Fruit fly (Drosophila melanogaster) whole organism, embryonic: Measurements from ENCODE around the gene CG3655.
A peak's percentile ranks its signal among the peaks of the same experiment; 100 is the strongest.

Experiments used
- Ada2b ChIP-seq: fragments of 200-800 bp; sonication (Bioruptor generic); IDR thresholded peaks from 2 replicates; pipeline ENCODE4 v1.3.6; 2022; ENCODE audit warnings: missing biosample characterization, missing genetic modification characterization
- CG10274 ChIP-seq: fragments of 200-800 bp; sonication (Bioruptor generic); optimal IDR thresholded peaks from 3 replicates; lab custom pipeline; 2017; ENCODE audit warnings: missing biosample characterization, mild to moderate bottlenecking, missing genetic modification characterization
- CG10543 ChIP-seq: fragments of 200-800 bp; sonication (Bioruptor generic); optimal IDR thresholded peaks from 3 replicates; lab custom pipeline; 2017; ENCODE audit warnings: missing biosample characterization, mild to moderate bottlenecking, missing genetic modification characterization, moderate library complexity
- CG12104 ChIP-seq: fragments of 200-800 bp; sonication (Bioruptor generic); optimal IDR thresholded peaks from 3 replicates; lab custom pipeline; 2016; ENCODE audit warnings: missing biosample characterization, missing genetic modification characterization
- CG12155 ChIP-seq: fragments of 200-800 bp; sonication (Bioruptor generic); optimal IDR thresholded peaks from 3 replicates; lab custom pipeline; 2016; ENCODE audit warnings: missing biosample characterization, missing genetic modification characterization
- CG13123 ChIP-seq: fragments of 200-800 bp; sonication (Bioruptor generic); optimal IDR thresholded peaks from 2 replicates; lab custom pipeline; 2016; ENCODE audit warnings: missing biosample characterization, missing genetic modification characterization
- CG13424 ChIP-seq: fragments of 200-800 bp; sonication (Bioruptor generic); optimal IDR thresholded peaks from 2 replicates; lab custom pipeline; 2019; ENCODE audit warnings: missing biosample characterization, mild to moderate bottlenecking, missing genetic modification characterization, moderate library complexity
- CG13624 ChIP-seq: fragments of 200-800 bp; sonication (Bioruptor generic); optimal IDR thresholded peaks from 2 replicates; lab custom pipeline; 2016; ENCODE audit warnings: missing biosample characterization, missing genetic modification characterization
- CG14050 ChIP-seq: fragments of 200-800 bp; sonication (Bioruptor generic); IDR thresholded peaks from 3 replicates; pipeline ENCODE4 v1.3.6; 2022; ENCODE audit warnings: missing biosample characterization, missing genetic modification characterization
- CG17385 ChIP-seq: fragments of 200-800 bp; sonication (Bioruptor generic); optimal IDR thresholded peaks from 3 replicates; lab custom pipeline; 2018; ENCODE audit warnings: missing biosample characterization, mild to moderate bottlenecking, missing genetic modification characterization
- CG18599 ChIP-seq: fragments of 200-800 bp; sonication (Bioruptor generic); optimal IDR thresholded peaks from 3 replicates; lab custom pipeline; 2017; ENCODE audit warnings: missing biosample characterization, missing genetic modification characterization, mild to moderate bottlenecking, moderate library complexity, missing genetic modification reagents
- CG2120 ChIP-seq: fragments of 200-800 bp; sonication (Bioruptor generic); optimal IDR thresholded peaks from 3 replicates; lab custom pipeline; 2016; ENCODE audit warnings: missing biosample characterization, missing genetic modification characterization
- CG30403 ChIP-seq: fragments of 200-800 bp; sonication (Bioruptor generic); optimal IDR thresholded peaks from 3 replicates; lab custom pipeline; 2016; ENCODE audit warnings: missing biosample characterization, missing genetic modification characterization
- CG3847 ChIP-seq: fragments of 200-800 bp; sonication (Bioruptor generic); IDR thresholded peaks from 2 replicates; pipeline ENCODE4 v1.3.6; 2022; ENCODE audit warnings: missing biosample characterization, missing genetic modification characterization
- CG4328 ChIP-seq: fragments of 200-800 bp; sonication (Bioruptor generic); optimal IDR thresholded peaks from 3 replicates; lab custom pipeline; 2017; ENCODE audit warnings: missing biosample characterization, missing genetic modification reagents, missing genetic modification characterization
- CG4617 ChIP-seq: fragments of 200-800 bp; sonication (Bioruptor generic); optimal IDR thresholded peaks from 3 replicates; lab custom pipeline; 2016; ENCODE audit warnings: missing biosample characterization, missing genetic modification characterization, borderline replicate concordance
- CG6854 ChIP-seq: fragments of 200-800 bp; sonication (Bioruptor generic); optimal IDR thresholded peaks from 3 replicates; lab custom pipeline; 2017; ENCODE audit warnings: missing biosample characterization, mild to moderate bottlenecking, missing genetic modification characterization
- CG7357 ChIP-seq: fragments of 200-800 bp; sonication (Bioruptor generic); IDR thresholded peaks from 3 replicates; pipeline ENCODE4 v1.3.6; 2022; ENCODE audit warnings: missing biosample characterization, missing genetic modification characterization
- CG7839 ChIP-seq: fragments of 200-800 bp; sonication (Bioruptor generic); optimal IDR thresholded peaks from 3 replicates; lab custom pipeline; 2018; ENCODE audit warnings: missing biosample characterization, mild to moderate bottlenecking, missing genetic modification characterization, moderate library complexity
- CG8924 ChIP-seq: fragments of 200-800 bp; optimal IDR thresholded peaks from 3 replicates; lab custom pipeline; 2019; ENCODE audit warnings: missing biosample characterization, mild to moderate bottlenecking, missing genetic modification characterization, moderate library complexity
- CG9437 ChIP-seq: fragments of 200-800 bp; sonication (Bioruptor generic); optimal IDR thresholded peaks from 2 replicates; lab custom pipeline; 2018; ENCODE audit warnings: missing biosample characterization, mild to moderate bottlenecking, missing genetic modification characterization
- D19B ChIP-seq: fragments of 200-800 bp; sonication (Bioruptor generic); optimal IDR thresholded peaks from 2 replicates; lab custom pipeline; 2017; ENCODE audit warnings: missing biosample characterization, mild to moderate bottlenecking, missing genetic modification characterization
- Dip3 ChIP-seq: fragments of 200-800 bp; sonication (Bioruptor generic); optimal IDR thresholded peaks from 3 replicates; lab custom pipeline; 2016; ENCODE audit warnings: missing biosample characterization, missing genetic modification characterization
- Gsc ChIP-seq: fragments of 200-800 bp; sonication (Bioruptor generic); IDR thresholded peaks from 2 replicates; pipeline ENCODE4 v1.3.6; 2022; ENCODE audit warnings: missing biosample characterization, missing genetic modification characterization
- HHEX ChIP-seq: fragments of 200-800 bp; sonication (Bioruptor generic); optimal IDR thresholded peaks from 3 replicates; lab custom pipeline; 2017; ENCODE audit warnings: missing biosample characterization, mild to moderate bottlenecking, missing genetic modification characterization, missing genetic modification reagents
- Hmr ChIP-seq: fragments of 200-800 bp; sonication (Bioruptor generic); optimal IDR thresholded peaks from 3 replicates; lab custom pipeline; 2017; ENCODE audit warnings: mild to moderate bottlenecking, missing biosample characterization, missing genetic modification reagents, missing genetic modification characterization
- Hr3 ChIP-seq: fragments of 200-800 bp; sonication (Bioruptor generic); optimal IDR thresholded peaks from 3 replicates; lab custom pipeline; 2016; ENCODE audit warnings: missing biosample characterization, missing genetic modification characterization
- Max ChIP-seq: fragments of 200-800 bp; sonication (Bioruptor generic); optimal IDR thresholded peaks from 2 replicates; lab custom pipeline; 2016; ENCODE audit warnings: missing biosample characterization, mild to moderate bottlenecking, missing genetic modification characterization
- Nf-YC ChIP-seq: fragments of 200-800 bp; optimal IDR thresholded peaks from 3 replicates; lab custom pipeline; 2019; ENCODE audit warnings: missing biosample characterization, mild to moderate bottlenecking, missing genetic modification characterization, moderate library complexity
- NfI ChIP-seq: fragments of 200-800 bp; sonication (Bioruptor generic); optimal IDR thresholded peaks from 3 replicates; lab custom pipeline; 2018; ENCODE audit warnings: missing biosample characterization, mild to moderate bottlenecking, missing genetic modification characterization, moderate library complexity
- Oli ChIP-seq: fragments of 200-800 bp; sonication (Bioruptor generic); optimal IDR thresholded peaks from 2 replicates; lab custom pipeline; 2018; ENCODE audit warnings: missing biosample characterization, mild to moderate bottlenecking, missing genetic modification characterization, moderate library complexity
- Rfx ChIP-seq: fragments of 200-800 bp; sonication (Bioruptor generic); IDR thresholded peaks from 2 replicates; pipeline ENCODE4 v1.3.6; 2022; ENCODE audit warnings: missing biosample characterization, missing genetic modification characterization
- Sox100B ChIP-seq: fragments of 200-800 bp; sonication (Bioruptor generic); optimal IDR thresholded peaks from 3 replicates; lab custom pipeline; 2018; ENCODE audit warnings: missing biosample characterization, mild to moderate bottlenecking, missing genetic modification characterization
- Ssrp ChIP-seq: fragments of 200-800 bp; sonication (Bioruptor generic); optimal IDR thresholded peaks from 2 replicates; lab custom pipeline; 2018; ENCODE audit warnings: missing biosample characterization, mild to moderate bottlenecking, missing genetic modification characterization, moderate library complexity
- Trl ChIP-seq, 3 experiments: fragments of >200 bp in 2 of 3; fragments of 200-800 bp in 1 of 3; sonication (Bioruptor generic) in 1 of 3; optimal IDR thresholded peaks; 2 replicates in 1 of 3; 3 replicates in 2 of 3; lab custom pipeline; 2016 to 2017; ENCODE audit warnings: missing biosample characterization in 1 of 3, missing genetic modification characterization in 1 of 3
- az2 ChIP-seq: fragments of 200-800 bp; sonication (Bioruptor generic); optimal IDR thresholded peaks from 3 replicates; lab custom pipeline; 2016; ENCODE audit warnings: missing biosample characterization, missing genetic modification characterization
- bcd ChIP-seq: fragments of 200-800 bp; sonication (Bioruptor generic); optimal IDR thresholded peaks from 2 replicates; lab custom pipeline; 2017; ENCODE audit warnings: missing biosample characterization, mild to moderate bottlenecking, missing genetic modification characterization
- crol ChIP-seq: fragments of 200-800 bp; sonication (Bioruptor generic); IDR thresholded peaks from 2 replicates; pipeline ENCODE4 v1.3.6; 2022; ENCODE audit warnings: missing biosample characterization, missing genetic modification characterization
- dysf ChIP-seq: fragments of 200-800 bp; sonication (Bioruptor generic); IDR thresholded peaks from 3 replicates; pipeline ENCODE4 v1.3.6; 2022; ENCODE audit warnings: missing biosample characterization, missing genetic modification characterization
- grau ChIP-seq: fragments of 200-800 bp; optimal IDR thresholded peaks from 3 replicates; lab custom pipeline; 2019; ENCODE audit warnings: missing biosample characterization, mild to moderate bottlenecking, missing genetic modification characterization, moderate library complexity
- lilli ChIP-seq: fragments of 200-800 bp; sonication (Bioruptor generic); optimal IDR thresholded peaks from 3 replicates; lab custom pipeline; 2016; ENCODE audit warnings: missing biosample characterization, missing genetic modification characterization
- nau ChIP-seq: fragments of 200-800 bp; sonication (Bioruptor generic); optimal IDR thresholded peaks from 3 replicates; lab custom pipeline; 2017; ENCODE audit warnings: missing biosample characterization, mild to moderate bottlenecking, missing genetic modification characterization, missing genetic modification reagents
- nom ChIP-seq: fragments of 200-800 bp; sonication (Bioruptor generic); optimal IDR thresholded peaks from 2 replicates; lab custom pipeline; 2017; ENCODE audit warnings: missing biosample characterization, missing genetic modification characterization, mild to moderate bottlenecking, moderate library complexity, missing genetic modification reagents
- org-1 ChIP-seq: fragments of 200-800 bp; sonication (Bioruptor generic); optimal IDR thresholded peaks from 2 replicates; lab custom pipeline; 2017; ENCODE audit warnings: missing biosample characterization, missing genetic modification characterization
- pho ChIP-seq: fragments of 200-800 bp; sonication (Bioruptor generic); optimal IDR thresholded peaks from 2 replicates; lab custom pipeline; 2016; ENCODE audit warnings: missing biosample characterization, missing genetic modification characterization
- sc ChIP-seq, 3 experiments: fragments of >200 bp in 2 of 3; fragments of 200-800 bp in 1 of 3; sonication (Bioruptor generic) in 1 of 3; optimal IDR thresholded peaks; 2 replicates in 2 of 3; 3 replicates in 1 of 3; lab custom pipeline; 2017; ENCODE audit warnings: mild to moderate bottlenecking in 1 of 3, missing biosample characterization in 1 of 3, missing genetic modification characterization in 1 of 3, missing genetic modification reagents in 1 of 3
- sens ChIP-seq: fragments of 200-800 bp; sonication (Bioruptor generic); peaks from one replicate; lab custom pipeline; 2016; ENCODE audit warnings: missing biosample characterization, missing genetic modification characterization
- tio ChIP-seq: fragments of 200-800 bp; sonication (Bioruptor generic); optimal IDR thresholded peaks from 2 replicates; lab custom pipeline; 2017; ENCODE audit warnings: missing biosample characterization, missing genetic modification characterization, inconsistent platforms
- unc-4 ChIP-seq: fragments of 200-800 bp; sonication (Bioruptor generic); IDR thresholded peaks from 2 replicates; pipeline ENCODE4 v1.3.6; 2022; ENCODE audit warnings: missing biosample characterization, missing genetic modification characterization; ENCODE audit not compliant: partially characterized antibody

Gene CG3655

DNA sequence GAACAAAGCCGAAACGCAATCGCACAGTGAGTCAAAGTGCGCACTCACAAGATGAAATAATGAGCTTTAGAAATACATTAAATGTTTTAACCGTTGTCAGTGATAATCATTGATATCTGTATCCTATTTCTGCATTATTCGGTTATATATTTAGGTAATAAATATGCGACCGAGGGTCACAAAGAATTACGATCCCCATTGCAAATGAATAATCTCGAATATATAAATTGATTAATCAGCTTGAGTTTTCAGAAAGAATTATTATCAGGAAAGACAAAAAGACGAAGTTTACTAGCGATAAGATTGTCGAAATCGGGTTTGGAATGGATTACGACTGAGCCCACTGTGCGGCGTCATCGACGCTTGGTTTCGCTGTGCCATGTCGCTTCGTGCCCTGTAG, 36.3 kb upstream of the CG3655 start (continued):
- TF ChIP-seq CG10543 (peak; percentile 59), pho (GFP tag; lab: Kevin White, UChicago) (peak; percentile 4), crol (GFP tag; lab: Robert Waterston, UW) (no peak), Ssrp (tag; lab: Kevin White, UChicago) (peak; percentile 1), Trl (optimal IDR thresholded peaks at IDR 0.05; lab: Kevin White, UChicago) (no peak), Trl (GFP tag; optimal IDR thresholded peaks at IDR 0.05; lab: Kevin White, UChicago) (peak; percentile 21), CG6854 (peak; percentile 14), tio (GFP tag; lab: Kevin White, UChicago) (peak; percentile 30), CG3847 (GFP tag; lab: Robert Waterston, UW) (0 out of 2 replicates have a peak, but pooled peaks have one; percentile 25), D19B (GFP tag; lab: Kevin White, UChicago) (peak; percentile 37), Max (GFP tag; lab: Kevin White, UChicago) (peak; percentile 22), nom (GFP tag; lab: Kevin White, UChicago) (peak; percentile 36), Hr3 (GFP tag; lab: Kevin White, UChicago) (peak; percentile 28), CG2120 (GFP tag; lab: Kevin White, UChicago) (peak; percentile 68), CG7839 (tag; lab: Kevin White, UChicago) (peak; percentile 71), CG10274 (GFP tag; lab: Kevin White, UChicago) (peak; percentile 44), bcd (GFP tag; lab: Kevin White, UChicago) (peak; percentile 43), HHEX (GFP tag; lab: Kevin White, UChicago) (peak; percentile 56), grau (tag; lab: Kevin White, UChicago) (peak; percentile 68), CG8924 (tag; lab: Kevin White, UChicago) (peak; percentile 57), lilli (peak; percentile 54), Dip3 (peak; percentile 31), Oli (tag; lab: Kevin White, UChicago) (peak; percentile 66), Hmr (GFP tag; lab: Kevin White, UChicago) (peak; percentile 70), sens (GFP tag; lab: Kevin White, UChicago) (peak; percentile 93), CG4328 (GFP tag; lab: Kevin White, UChicago) (peak; percentile 47), Rfx (GFP tag; lab: Robert Waterston, UW) (peak; percentile 49), Nf-YC (tag; lab: Kevin White, UChicago) (peak; percentile 23), unc-4 (no peak), NfI (peak; percentile 47), CG12104 (peak; percentile 5), org-1 (GFP tag; lab: Kevin White, UChicago) (peak; percentile 49), CG17385 (GFP tag; lab: Kevin White, UChicago) (peak; percentile 51), az2 (GFP tag; lab: Kevin White, UChicago) (peak; percentile 2), Gsc (GFP tag; lab: Robert Waterston, UW) (no peak), CG14050 (GFP tag; lab: Robert Waterston, UW) (no peak), CG9437 (GFP tag; lab: Kevin White, UChicago) (peak; percentile 35), dysf (GFP tag; lab: Robert Waterston, UW) (peak; percentile 66; the same call in 2 of the 3 replicates), CG30403 (GFP tag; lab: Kevin White, UChicago) (peak; percentile 70), CG12155 (GFP tag; lab: Kevin White, UChicago) (peak; percentile 24), CG13424 (tag; lab: Kevin White, UChicago) (peak; percentile 59), CG18599 (GFP tag; lab: Kevin White, UChicago) (peak; percentile 79), CG13123 (GFP tag; lab: Kevin White, UChicago) (no peak), CG7357 (GFP tag; lab: Robert Waterston, UW) (no peak), sc (optimal IDR thresholded peaks at IDR 0.05; lab: Kevin White, UChicago) (no peak), sc (GFP tag; optimal IDR thresholded peaks at IDR 0.05; lab: Kevin White, UChicago) (no peak), nau (GFP tag; lab: Kevin White, UChicago) (no peak), CG13624 (GFP tag; lab: Kevin White, UChicago) (peak; percentile 21), Ada2b (peak; percentile 40; the same call in 1 of the 2 replicates), Sox100B (GFP tag; lab: Kevin White, UChicago) (peak; percentile 49), CG4617 (GFP tag; lab: Kevin White, UChicago) (no peak)
